Worm (Caenorhabditis elegans): ENCODE measurements around the gene str-81.

DNA sequence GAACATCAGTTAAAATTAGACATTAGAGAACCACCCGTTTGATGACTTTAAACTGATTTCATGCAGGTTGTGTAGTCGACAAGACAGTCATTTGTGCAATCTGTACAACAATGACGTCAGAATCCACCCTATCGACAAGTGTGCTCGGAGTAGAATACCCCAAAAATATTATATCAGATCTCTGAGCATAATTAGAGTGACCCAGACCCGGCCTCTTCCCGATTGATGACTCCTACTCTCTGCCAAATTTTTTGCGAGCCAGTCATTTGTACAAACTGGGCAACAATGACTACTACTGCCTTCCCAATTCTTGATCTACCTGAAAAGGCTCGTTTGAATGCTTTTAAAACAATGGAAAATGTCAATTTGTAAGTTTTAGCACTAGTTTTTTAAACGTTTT, 10.8 kb downstream of the str-81 start, which contains the start of the genes fbxb-115 and fbxb-1:
- TF ChIP-seq skn-1 (tag; optimal IDR thresholded peaks at IDR 0.05) (no peak), nhr-12 (tag; optimal IDR thresholded peaks at IDR 0.05) (no peak), peb-1 (tag; optimal IDR thresholded peaks at IDR 0.05) (no peak), ama-1 (optimal IDR thresholded peaks at IDR 0.05) (no peak), unc-39 (tag; optimal IDR thresholded peaks at IDR 0.05) (no peak), ztf-1 (GFP tag; conservative IDR thresholded peaks at IDR 0.05) (no peak), Y55F3AM.14 (GFP tag; optimal IDR thresholded peaks at IDR 0.05) (no peak), lin-39 (tag; optimal IDR thresholded peaks at IDR 0.05) (no peak)
